Fruit fly (Drosophila melanogaster) whole organism, embryonic: Measurements from ENCODE around the gene c12.1.

Source experiments
- Adf1 ChIP-seq: fragments of 200-800 bp; sonication (Bioruptor generic); IDR thresholded peaks from 2 replicates; pipeline ENCODE4 v1.3.6; 2022; ENCODE audit warnings: missing biosample characterization, missing genetic modification characterization
- Aef1 ChIP-seq: fragments of 200-800 bp; sonication (Bioruptor generic); IDR thresholded peaks from 3 replicates; pipeline ENCODE4 v1.3.6; 2022; ENCODE audit warnings: missing biosample characterization, missing genetic modification characterization
- Atf-2 ChIP-seq: fragments of 200-800 bp; sonication (Bioruptor generic); optimal IDR thresholded peaks from 2 replicates; lab custom pipeline; 2016; ENCODE audit warnings: missing biosample characterization, missing genetic modification characterization
- B-H2 ChIP-seq: fragments of 200-800 bp; sonication (Bioruptor generic); optimal IDR thresholded peaks from 2 replicates; lab custom pipeline; 2018; ENCODE audit warnings: missing biosample characterization, mild to moderate bottlenecking, missing genetic modification characterization
- Bdp1 ChIP-seq: fragments of 200-800 bp; sonication (Bioruptor generic); optimal IDR thresholded peaks from 3 replicates; lab custom pipeline; 2016; ENCODE audit warnings: missing biosample characterization, missing genetic modification characterization
- Bteb2 ChIP-seq: fragments of 200-800 bp; sonication (Bioruptor generic); optimal IDR thresholded peaks from 2 replicates; lab custom pipeline; 2016; ENCODE audit warnings: missing biosample characterization, missing genetic modification characterization
- CG10654 ChIP-seq: fragments of 200-800 bp; sonication (Bioruptor generic); optimal IDR thresholded peaks from 2 replicates; lab custom pipeline; 2016; ENCODE audit warnings: missing biosample characterization, missing genetic modification characterization
- CG10979 ChIP-seq: fragments of 200-800 bp; sonication (Bioruptor generic); optimal IDR thresholded peaks from 2 replicates; lab custom pipeline; 2018; ENCODE audit warnings: missing biosample characterization, mild to moderate bottlenecking, missing genetic modification characterization, moderate library complexity
- CG11456 ChIP-seq: fragments of 200-800 bp; sonication (Bioruptor generic); IDR thresholded peaks from 3 replicates; pipeline ENCODE4 v1.3.6; 2022; ENCODE audit warnings: missing biosample characterization, missing genetic modification characterization
- CG12219 ChIP-seq: fragments of 200-800 bp; sonication (Bioruptor generic); optimal IDR thresholded peaks from 3 replicates; lab custom pipeline; 2018; ENCODE audit warnings: missing biosample characterization, mild to moderate bottlenecking, missing genetic modification characterization
- CG13287 ChIP-seq: fragments of 200-800 bp; sonication (Bioruptor generic); IDR thresholded peaks from 2 replicates; pipeline ENCODE4 v1.3.6; 2022; ENCODE audit warnings: missing biosample characterization, missing genetic modification characterization; ENCODE audit not compliant: partially characterized antibody
- CG13894 ChIP-seq: fragments of 200-800 bp; sonication (Bioruptor generic); optimal IDR thresholded peaks from 3 replicates; lab custom pipeline; 2018; ENCODE audit warnings: missing biosample characterization, mild to moderate bottlenecking, missing genetic modification characterization, moderate library complexity
- CG1529 ChIP-seq: fragments of 200-800 bp; sonication (Bioruptor generic); optimal IDR thresholded peaks from 3 replicates; lab custom pipeline; 2018; ENCODE audit warnings: missing biosample characterization, missing genetic modification characterization
- CG17568 ChIP-seq: fragments of 200-800 bp; sonication (Bioruptor generic); optimal IDR thresholded peaks from 2 replicates; lab custom pipeline; 2018; ENCODE audit warnings: missing biosample characterization, mild to moderate bottlenecking, missing genetic modification characterization, moderate library complexity
- CG17802 ChIP-seq: fragments of 200-800 bp; sonication (Bioruptor generic); optimal IDR thresholded peaks from 2 replicates; lab custom pipeline; 2018; ENCODE audit warnings: missing biosample characterization, mild to moderate bottlenecking, missing genetic modification characterization, moderate library complexity
- CG30403 ChIP-seq: fragments of 200-800 bp; sonication (Bioruptor generic); optimal IDR thresholded peaks from 3 replicates; lab custom pipeline; 2016; ENCODE audit warnings: missing biosample characterization, missing genetic modification characterization
- CG34376 ChIP-seq: fragments of 200-800 bp; sonication (Bioruptor generic); optimal IDR thresholded peaks from 2 replicates; lab custom pipeline; 2018; ENCODE audit warnings: missing biosample characterization, mild to moderate bottlenecking, missing genetic modification characterization
- CG3847 ChIP-seq: fragments of 200-800 bp; sonication (Bioruptor generic); IDR thresholded peaks from 2 replicates; pipeline ENCODE4 v1.3.6; 2022; ENCODE audit warnings: missing biosample characterization, missing genetic modification characterization
- CG3995 ChIP-seq: fragments of 200-800 bp; sonication (Bioruptor generic); optimal IDR thresholded peaks from 3 replicates; lab custom pipeline; 2016; ENCODE audit warnings: missing biosample characterization, missing genetic modification characterization
- CG42726 ChIP-seq: fragments of 200-800 bp; sonication (Bioruptor generic); IDR thresholded peaks from 2 replicates; pipeline ENCODE4 v1.3.6; 2022; ENCODE audit warnings: missing biosample characterization, missing genetic modification characterization; ENCODE audit not compliant: partially characterized antibody
- CG4360 ChIP-seq: fragments of 200-800 bp; sonication (Bioruptor generic); IDR thresholded peaks from 2 replicates; pipeline ENCODE4 v1.3.6; 2022; ENCODE audit warnings: missing biosample characterization, missing genetic modification characterization
- CG7556 ChIP-seq: fragments of 200-800 bp; sonication (Bioruptor generic); optimal IDR thresholded peaks from 2 replicates; lab custom pipeline; 2017; ENCODE audit warnings: missing biosample characterization, mild to moderate bottlenecking, missing genetic modification characterization
- CG8089 ChIP-seq: fragments of 200-800 bp; sonication (Bioruptor generic); optimal IDR thresholded peaks from 3 replicates; lab custom pipeline; 2016; ENCODE audit warnings: missing biosample characterization, missing genetic modification characterization
- CG8388 ChIP-seq: fragments of 200-800 bp; sonication (Bioruptor generic); optimal IDR thresholded peaks from 2 replicates; lab custom pipeline; 2019; ENCODE audit warnings: missing biosample characterization, mild to moderate bottlenecking, missing genetic modification characterization, moderate library complexity
- CG9817 ChIP-seq: fragments of 200-800 bp; sonication (Bioruptor generic); optimal IDR thresholded peaks from 2 replicates; lab custom pipeline; 2018; ENCODE audit warnings: missing biosample characterization, mild to moderate bottlenecking, missing genetic modification characterization, moderate library complexity
- CoRest ChIP-seq: fragments of 200-800 bp; sonication (Bioruptor generic); optimal IDR thresholded peaks from 3 replicates; lab custom pipeline; 2018; ENCODE audit warnings: missing biosample characterization, mild to moderate bottlenecking, missing genetic modification characterization, moderate library complexity
- Dad ChIP-seq: fragments of 200-800 bp; sonication (Bioruptor generic); optimal IDR thresholded peaks from 3 replicates; lab custom pipeline; 2016; ENCODE audit warnings: missing biosample characterization, missing genetic modification characterization
- ERR ChIP-seq: fragments of 200-800 bp; sonication (Bioruptor generic); optimal IDR thresholded peaks from 2 replicates; lab custom pipeline; 2016; ENCODE audit warnings: missing biosample characterization, missing genetic modification characterization
- H15 ChIP-seq: fragments of 200-800 bp; sonication (Bioruptor generic); IDR thresholded peaks from 3 replicates; pipeline ENCODE4 v1.3.6; 2022; ENCODE audit warnings: missing biosample characterization, missing genetic modification characterization
- H2.0 ChIP-seq: fragments of 200-800 bp; sonication (Bioruptor generic); IDR thresholded peaks from 2 replicates; pipeline ENCODE4 v1.3.6; 2022; ENCODE audit warnings: missing biosample characterization, missing genetic modification characterization
- HLH3B ChIP-seq: fragments of 200-800 bp; sonication (Bioruptor generic); IDR thresholded peaks from 2 replicates; pipeline ENCODE4 v1.3.6; 2022; ENCODE audit warnings: missing biosample characterization, missing genetic modification characterization
- MBD-R2 ChIP-seq: fragments of 200-800 bp; sonication (Bioruptor generic); IDR thresholded peaks from 2 replicates; pipeline ENCODE4 v1.3.6; 2022; ENCODE audit warnings: missing biosample characterization, missing genetic modification characterization
- Opbp ChIP-seq: fragments of 200-800 bp; sonication (Bioruptor generic); IDR thresholded peaks from 3 replicates; pipeline ENCODE4 v1.3.6; 2022; ENCODE audit warnings: missing biosample characterization, missing genetic modification characterization; ENCODE audit not compliant: partially characterized antibody
- Sox102F ChIP-seq: fragments of 200-800 bp; sonication (Bioruptor generic); optimal IDR thresholded peaks from 2 replicates; lab custom pipeline; 2018; ENCODE audit warnings: missing biosample characterization, mild to moderate bottlenecking, missing genetic modification characterization, moderate library complexity
- Ssrp ChIP-seq: fragments of 200-800 bp; sonication (Bioruptor generic); optimal IDR thresholded peaks from 2 replicates; lab custom pipeline; 2018; ENCODE audit warnings: missing biosample characterization, mild to moderate bottlenecking, missing genetic modification characterization, moderate library complexity
- Xbp1 ChIP-seq: fragments of 200-800 bp; sonication (Bioruptor generic); optimal IDR thresholded peaks from 3 replicates; lab custom pipeline; 2016; ENCODE audit warnings: missing biosample characterization, mild to moderate bottlenecking, missing genetic modification characterization
- bowl ChIP-seq: fragments of 200-800 bp; sonication (Bioruptor generic); IDR thresholded peaks from 2 replicates; pipeline ENCODE4 v1.3.6; 2022; ENCODE audit warnings: missing biosample characterization, missing genetic modification characterization
- croc ChIP-seq: fragments of 200-800 bp; sonication (Bioruptor generic); conservative IDR thresholded peaks from 3 replicates; pipeline ENCODE4 v1.3.6; 2022; ENCODE audit warnings: missing biosample characterization, missing genetic modification characterization
- crol ChIP-seq: fragments of 200-800 bp; sonication (Bioruptor generic); IDR thresholded peaks from 2 replicates; pipeline ENCODE4 v1.3.6; 2022; ENCODE audit warnings: missing biosample characterization, missing genetic modification characterization
- ems ChIP-seq: fragments of 200-800 bp; sonication (Bioruptor generic); optimal IDR thresholded peaks from 3 replicates; lab custom pipeline; 2016; ENCODE audit warnings: missing biosample characterization, missing genetic modification characterization
- fd96Cb ChIP-seq: fragments of 200-800 bp; sonication (Bioruptor generic); optimal IDR thresholded peaks from 2 replicates; lab custom pipeline; 2018; ENCODE audit warnings: missing biosample characterization, mild to moderate bottlenecking, missing genetic modification characterization, moderate library complexity
- gfzf ChIP-seq: fragments of 200-800 bp; sonication (Bioruptor generic); optimal IDR thresholded peaks from 2 replicates; lab custom pipeline; 2016; ENCODE audit warnings: missing biosample characterization, mild to moderate bottlenecking, missing genetic modification characterization, moderate library complexity
- kni ChIP-seq: fragments of 200-800 bp; sonication (Bioruptor generic); optimal IDR thresholded peaks from 3 replicates; lab custom pipeline; 2017; ENCODE audit warnings: mild to moderate bottlenecking, missing biosample characterization, missing genetic modification reagents, missing genetic modification characterization
- onecut ChIP-seq: fragments of 200-800 bp; sonication (Bioruptor generic); IDR thresholded peaks from 2 replicates; pipeline ENCODE4 v1.3.6; 2022; ENCODE audit warnings: missing biosample characterization, missing genetic modification characterization
- org-1 ChIP-seq: fragments of 200-800 bp; sonication (Bioruptor generic); optimal IDR thresholded peaks from 2 replicates; lab custom pipeline; 2017; ENCODE audit warnings: missing biosample characterization, missing genetic modification characterization
- salm ChIP-seq: fragments of 200-800 bp; sonication (Bioruptor generic); optimal IDR thresholded peaks from 2 replicates; lab custom pipeline; 2018; ENCODE audit warnings: missing biosample characterization, mild to moderate bottlenecking, missing genetic modification characterization
- sna ChIP-seq: fragments of 200-800 bp; sonication (Bioruptor generic); IDR thresholded peaks from 2 replicates; pipeline ENCODE4 v1.3.6; 2022; ENCODE audit warnings: missing biosample characterization, missing genetic modification characterization; ENCODE audit not compliant: partially characterized antibody
- stc ChIP-seq: fragments of 200-800 bp; sonication (Bioruptor generic); IDR thresholded peaks from 2 replicates; pipeline ENCODE4 v1.3.6; 2022; ENCODE audit warnings: missing biosample characterization, missing genetic modification characterization
- wor ChIP-seq: fragments of 200-800 bp; sonication (Bioruptor generic); IDR thresholded peaks from 2 replicates; pipeline ENCODE4 v1.3.6; 2022; ENCODE audit warnings: missing biosample characterization, missing genetic modification characterization
- zf30C ChIP-seq: fragments of 200-800 bp; sonication (Bioruptor generic); optimal IDR thresholded peaks from 3 replicates; lab custom pipeline; 2018; ENCODE audit warnings: missing biosample characterization, mild to moderate bottlenecking, missing genetic modification characterization

The c12.1 gene

DNA sequence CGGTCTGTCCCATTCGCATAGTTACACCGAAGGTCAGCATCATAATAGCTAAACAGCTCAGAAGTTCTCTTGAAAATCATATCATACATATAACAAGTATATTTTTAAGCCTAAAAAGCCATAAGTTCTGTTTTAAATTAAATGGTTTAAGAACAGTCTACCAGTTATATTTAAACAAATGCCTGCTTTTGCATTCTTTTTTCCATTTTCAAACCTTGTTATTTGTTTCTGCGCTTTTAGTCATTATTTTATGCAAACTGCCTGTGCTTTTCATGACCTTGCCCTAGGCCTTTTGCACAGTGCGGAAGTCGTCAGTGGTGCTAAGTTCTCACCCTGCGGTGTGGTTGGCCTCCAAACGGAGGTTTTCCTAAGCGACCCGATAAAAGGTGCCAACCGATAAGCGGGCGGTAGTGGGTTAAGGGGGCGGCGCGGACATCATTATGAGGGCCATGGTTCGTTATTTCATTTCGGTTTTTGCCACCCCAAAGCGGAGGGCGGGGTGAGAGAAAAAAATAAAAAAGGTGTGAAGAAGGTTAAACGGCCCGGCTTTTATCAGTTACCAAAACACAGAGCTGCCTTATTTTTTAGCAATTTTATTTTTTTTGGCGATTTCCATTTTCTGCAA is 25.6 kb upstream of the c12.1 start (continued):
- no peak for TF ChIP-seq B-H2 (GFP tag; lab: Kevin White, UChicago)
- TF ChIP-seq zf30C (GFP tag; lab: Kevin White, UChicago): no peak
- no peak for TF ChIP-seq stc (GFP tag; lab: Robert Waterston, UW)
- TF ChIP-seq HLH3B (GFP tag; lab: Robert Waterston, UW): 0 out of 2 replicates have a peak, but pooled peaks have one; percentile 25
- TF ChIP-seq CG17802: no peak
- peak; percentile 28 for TF ChIP-seq ERR (GFP tag; lab: Kevin White, UChicago)
- TF ChIP-seq CG11456 (GFP tag; lab: Robert Waterston, UW): 0 out of 3 replicates have a peak, but pooled peaks have one; percentile 60
- peak; percentile 15 for TF ChIP-seq CG13894
- TF ChIP-seq kni (GFP tag; lab: Kevin White, UChicago): no peak
- TF ChIP-seq Atf-2 (GFP tag; lab: Kevin White, UChicago): no peak
- no peak for TF ChIP-seq salm (tag; lab: Kevin White, UChicago)
- TF ChIP-seq bowl (GFP tag; lab: Robert Waterston, UW): no peak
- TF ChIP-seq fd96Cb: peak; percentile 34
- no peak for TF ChIP-seq sna
- no peak for TF ChIP-seq Opbp (GFP tag; lab: Robert Waterston, UW)
- TF ChIP-seq CG10654 (GFP tag; lab: Kevin White, UChicago): no peak
- peak; percentile 37; the same call in 1 of the 3 replicates for TF ChIP-seq Aef1 (GFP tag; lab: Robert Waterston, UW)
- TF ChIP-seq CG34376 (GFP tag; lab: Kevin White, UChicago): peak; percentile 58
- peak; percentile 47; the same call in 1 of the 2 replicates for TF ChIP-seq crol (GFP tag; lab: Robert Waterston, UW)
- peak; percentile 75 for TF ChIP-seq CoRest (tag; lab: Kevin White, UChicago)
- peak; percentile 14 for TF ChIP-seq CG3995 (GFP tag; lab: Kevin White, UChicago)
- TF ChIP-seq croc: no peak
- peak; percentile 38 for TF ChIP-seq Dad
- no peak for TF ChIP-seq gfzf
- no peak for TF ChIP-seq CG42726 (GFP tag; lab: Robert Waterston, UW)
- TF ChIP-seq Xbp1 (GFP tag; lab: Kevin White, UChicago): peak; percentile 46
- peak; percentile 23 for TF ChIP-seq CG10979
- TF ChIP-seq MBD-R2 (GFP tag; lab: Robert Waterston, UW): peak; percentile 35; the same call in 1 of the 2 replicates
- peak; percentile 60 for TF ChIP-seq CG9817 (tag; lab: Kevin White, UChicago)
- TF ChIP-seq CG7556 (GFP tag; lab: Kevin White, UChicago): peak; percentile 62
- TF ChIP-seq Adf1 (GFP tag; lab: Robert Waterston, UW): peak; percentile 16; the same call in 1 of the 2 replicates
- no peak for TF ChIP-seq CG8388 (GFP tag; lab: Kevin White, UChicago)
- peak; percentile 71 for TF ChIP-seq CG30403 (GFP tag; lab: Kevin White, UChicago)
- no peak for TF ChIP-seq CG4360 (GFP tag; lab: Robert Waterston, UW)
- peak; percentile 23 for TF ChIP-seq CG17568 (GFP tag; lab: Kevin White, UChicago)
- TF ChIP-seq CG8089 (GFP tag; lab: Kevin White, UChicago): no peak
- 0 out of 2 replicates have a peak, but pooled peaks have one; percentile 24 for TF ChIP-seq wor (GFP tag; lab: Robert Waterston, UW)
- peak; percentile 43 for TF ChIP-seq ems (GFP tag; lab: Kevin White, UChicago)
- peak; percentile 12 for TF ChIP-seq Ssrp (tag; lab: Kevin White, UChicago)
- TF ChIP-seq org-1 (GFP tag; lab: Kevin White, UChicago): peak; percentile 39
- TF ChIP-seq onecut (GFP tag; lab: Robert Waterston, UW): 0 out of 2 replicates have a peak, but pooled peaks have one; percentile 21
- TF ChIP-seq CG1529 (GFP tag; lab: Kevin White, UChicago): peak; percentile 0
- TF ChIP-seq CG13287: no peak
- peak; percentile 56 for TF ChIP-seq CG3847 (GFP tag; lab: Robert Waterston, UW)
- TF ChIP-seq H15 (GFP tag; lab: Robert Waterston, UW): no peak
- no peak for TF ChIP-seq H2.0 (GFP tag; lab: Robert Waterston, UW)
- TF ChIP-seq Bdp1 (GFP tag; lab: Kevin White, UChicago): no peak
- peak; percentile 44 for TF ChIP-seq Sox102F (GFP tag; lab: Kevin White, UChicago)
- no peak for TF ChIP-seq Bteb2 (GFP tag; lab: Kevin White, UChicago)
- peak; percentile 34 for TF ChIP-seq CG12219 (GFP tag; lab: Kevin White, UChicago)
